Worm (Caenorhabditis elegans): ENCODE results near the gene pes-1.

pes-1 gene

ce11 chrIV:5002448-5002847, at the start of gene pes-1:
Gene pes-1 (plus strand): TSS chrIV:5002748.
- TF ChIP-seq egl-27 (tag; optimal IDR thresholded peaks at IDR 0.05): no peak
- TF ChIP-seq blmp-1 (tag; optimal IDR thresholded peaks at IDR 0.05; ENCODE audit: insufficient read depth): no peak
- no peak for TF ChIP-seq snpc-4 (tag; optimal IDR thresholded peaks at IDR 0.05)
- TF ChIP-seq ZK546.5 (tag; optimal IDR thresholded peaks at IDR 0.05): no peak
- no peak for TF ChIP-seq lsy-2 (tag; optimal IDR thresholded peaks at IDR 0.05)
- no peak for TF ChIP-seq ztf-4 (tag; optimal IDR thresholded peaks at IDR 0.05)
- no peak for TF ChIP-seq nhr-23 (tag; optimal IDR thresholded peaks at IDR 0.05)
- TF ChIP-seq sem-4 (tag; optimal IDR thresholded peaks at IDR 0.05): no peak
- TF ChIP-seq unc-55 (GFP tag; optimal IDR thresholded peaks at IDR 0.05): no peak
- no peak for TF ChIP-seq elt-3 (tag; optimal IDR thresholded peaks at IDR 0.05)
- TF ChIP-seq lin-11 (tag; optimal IDR thresholded peaks at IDR 0.05): no peak
- TF ChIP-seq nhr-21 (tag; optimal IDR thresholded peaks at IDR 0.05): no peak
- no peak for TF ChIP-seq unc-62 (GFP tag; optimal IDR thresholded peaks at IDR 0.05)
- TF ChIP-seq fos-1 (tag; optimal IDR thresholded peaks at IDR 0.05): no peak
- TF ChIP-seq nhr-237 (tag; optimal IDR thresholded peaks at IDR 0.05): no peak
- no peak for TF ChIP-seq zag-1 (tag; optimal IDR thresholded peaks at IDR 0.05)
- no peak for TF ChIP-seq nhr-6 (tag; optimal IDR thresholded peaks at IDR 0.05)
- TF ChIP-seq nhr-10 (tag; optimal IDR thresholded peaks at IDR 0.05): no peak
- TF ChIP-seq Y55F3AM.14 (GFP tag; optimal IDR thresholded peaks at IDR 0.05): no peak

- no peak for TF ChIP-seq mbf-1 (tag; optimal IDR thresholded peaks at IDR 0.05)
- TF ChIP-seq sma-3 (GFP tag; optimal IDR thresholded peaks at IDR 0.05): no peak
- no peak for TF ChIP-seq ztf-1 (GFP tag; conservative IDR thresholded peaks at IDR 0.05)
- no peak for TF ChIP-seq lin-39 (tag; optimal IDR thresholded peaks at IDR 0.05)
- TF ChIP-seq lsy-2 (tag; optimal IDR thresholded peaks at IDR 0.05): no peak
- TF ChIP-seq ztf-11 (tag; optimal IDR thresholded peaks at IDR 0.05): no peak
- no peak for TF ChIP-seq nhr-129 (tag; optimal IDR thresholded peaks at IDR 0.05)
- no peak for TF ChIP-seq lin-11 (tag; optimal IDR thresholded peaks at IDR 0.05)
- no peak for TF ChIP-seq nhr-21 (tag; optimal IDR thresholded peaks at IDR 0.05)
- TF ChIP-seq lin-13 (GFP tag; optimal IDR thresholded peaks at IDR 0.05): no peak
These were observed 48.7 kb upstream of the pes-1 start, which contains the start of gene str-163 for ce11 chrIV:4953887-4954286. Gene str-163 (plus strand): TSS chrIV:4954187.

DNA sequence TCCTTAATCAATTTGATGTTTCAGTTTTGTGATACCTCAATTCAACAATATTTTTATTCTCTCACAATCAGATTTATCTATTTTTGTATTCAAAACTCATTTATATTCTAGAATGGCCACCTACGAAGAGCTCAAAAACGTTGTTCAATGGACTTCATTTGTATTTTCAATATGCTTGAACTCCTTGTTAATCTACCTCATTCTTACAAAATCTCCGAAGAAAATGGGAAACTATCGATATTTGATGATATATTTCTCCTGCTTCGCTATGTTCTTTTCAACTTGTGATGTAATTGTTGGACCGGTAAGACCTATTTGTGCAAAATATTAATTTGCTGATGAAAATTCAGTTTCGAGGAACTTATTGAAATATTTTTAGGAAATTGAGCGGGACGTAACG, 41.9 kb upstream of the pes-1 start, which contains the start of gene str-164:
Gene str-164 (plus strand): TSS at position 113 of the 400 bp plus-strand sequence.
- no peak for TF ChIP-seq lsy-2 (tag; optimal IDR thresholded peaks at IDR 0.05)
- no peak for TF ChIP-seq Y55F3AM.14 (GFP tag; optimal IDR thresholded peaks at IDR 0.05)
- TF ChIP-seq F13H6.1 (tag; optimal IDR thresholded peaks at IDR 0.05): no peak
- TF ChIP-seq nhr-11 (tag; optimal IDR thresholded peaks at IDR 0.05): no peak
- TF ChIP-seq peb-1 (tag; optimal IDR thresholded peaks at IDR 0.05): no peak
- TF ChIP-seq nhr-237 (tag; optimal IDR thresholded peaks at IDR 0.05): no peak
- TF ChIP-seq ztf-1 (GFP tag; conservative IDR thresholded peaks at IDR 0.05): no peak
- TF ChIP-seq gmeb-1 (tag; optimal IDR thresholded peaks at IDR 0.05): no peak
- no peak for TF ChIP-seq ZK546.5 (tag; optimal IDR thresholded peaks at IDR 0.05)
- no peak for TF ChIP-seq nhr-77 (tag; optimal IDR thresholded peaks at IDR 0.05)
- TF ChIP-seq skn-1 (tag; optimal IDR thresholded peaks at IDR 0.05): no peak
- TF ChIP-seq lin-13 (GFP tag; optimal IDR thresholded peaks at IDR 0.05): no peak
- TF ChIP-seq blmp-1 (tag; optimal IDR thresholded peaks at IDR 0.05; ENCODE audit: insufficient read depth): no peak
- TF ChIP-seq ztf-4 (tag; optimal IDR thresholded peaks at IDR 0.05): no peak
- TF ChIP-seq unc-55 (GFP tag; optimal IDR thresholded peaks at IDR 0.05): no peak
- TF ChIP-seq mbf-1 (tag; optimal IDR thresholded peaks at IDR 0.05): no peak
- TF ChIP-seq alr-1 (tag; optimal IDR thresholded peaks at IDR 0.05): no peak

ce11 chrIV:4963834-4964233, 38.7 kb upstream of the pes-1 start, which contains the start of gene txt-3:
Gene txt-3 (plus strand): TSS chrIV:4963958.
- TF ChIP-seq alr-1 (tag; optimal IDR thresholded peaks at IDR 0.05) (no peak), elt-3 (tag; optimal IDR thresholded peaks at IDR 0.05) (no peak), lin-11 (tag; optimal IDR thresholded peaks at IDR 0.05) (no peak), nhr-10 (tag; optimal IDR thresholded peaks at IDR 0.05) (no peak), snpc-4 (tag; optimal IDR thresholded peaks at IDR 0.05) (no peak), ama-1 (optimal IDR thresholded peaks at IDR 0.05) (no peak), ZK546.5 (tag; optimal IDR thresholded peaks at IDR 0.05) (no peak), nhr-25 (tag; optimal IDR thresholded peaks at IDR 0.05) (no peak), sma-3 (GFP tag; optimal IDR thresholded peaks at IDR 0.05) (no peak), sem-4 (tag; optimal IDR thresholded peaks at IDR 0.05) (no peak), ztf-4 (tag; optimal IDR thresholded peaks at IDR 0.05) (no peak), mab-5 (tag; optimal IDR thresholded peaks at IDR 0.05) (no peak), skn-1 (tag; optimal IDR thresholded peaks at IDR 0.05) (no peak)

Data from whole organism, L2 larva.